Fruit fly (Drosophila melanogaster) whole organism, embryonic: Measurements from ENCODE around the gene Strip.
A peak's percentile ranks its signal among the peaks of the same experiment; 100 is the strongest.

Experiments used
- Bdp1 ChIP-seq: fragments of 200-800 bp; sonication (Bioruptor generic); optimal IDR thresholded peaks from 3 replicates; lab custom pipeline; 2016; ENCODE audit warnings: missing biosample characterization, missing genetic modification characterization
- CG11093 ChIP-seq: fragments of 200-800 bp; sonication (Bioruptor generic); IDR thresholded peaks from 3 replicates; pipeline ENCODE4 v1.3.6; 2022; ENCODE audit warnings: missing biosample characterization, missing genetic modification characterization
- CG12236 ChIP-seq: fragments of 200-800 bp; sonication (Bioruptor generic); optimal IDR thresholded peaks from 2 replicates; lab custom pipeline; 2016; ENCODE audit warnings: missing biosample characterization, missing genetic modification characterization
- CG12769 ChIP-seq: fragments of 200-800 bp; sonication (Bioruptor generic); optimal IDR thresholded peaks from 2 replicates; lab custom pipeline; 2019; ENCODE audit warnings: missing biosample characterization, mild to moderate bottlenecking, missing genetic modification characterization, moderate library complexity
- CG13287 ChIP-seq: fragments of 200-800 bp; sonication (Bioruptor generic); IDR thresholded peaks from 2 replicates; pipeline ENCODE4 v1.3.6; 2022; ENCODE audit warnings: missing biosample characterization, missing genetic modification characterization; ENCODE audit not compliant: partially characterized antibody
- CG14667 ChIP-seq: fragments of 200-800 bp; sonication (Bioruptor generic); IDR thresholded peaks from 2 replicates; pipeline ENCODE4 v1.3.6; 2022; ENCODE audit warnings: missing biosample characterization, missing genetic modification characterization
- CG14710 ChIP-seq: fragments of 200-800 bp; sonication (Bioruptor generic); optimal IDR thresholded peaks from 3 replicates; lab custom pipeline; 2019; ENCODE audit warnings: missing biosample characterization, mild to moderate bottlenecking, missing genetic modification characterization, moderate library complexity
- CG15479 ChIP-seq: fragments of 200-800 bp; sonication (Bioruptor generic); optimal IDR thresholded peaks from 3 replicates; lab custom pipeline; 2019; ENCODE audit warnings: missing biosample characterization, mild to moderate bottlenecking, missing genetic modification characterization, moderate library complexity
- CG15696 ChIP-seq: fragments of 200-800 bp; sonication (Bioruptor generic); optimal IDR thresholded peaks from 2 replicates; lab custom pipeline; 2019; ENCODE audit warnings: missing biosample characterization, mild to moderate bottlenecking, missing genetic modification characterization, moderate library complexity
- CG18599 ChIP-seq: fragments of 200-800 bp; sonication (Bioruptor generic); optimal IDR thresholded peaks from 3 replicates; lab custom pipeline; 2017; ENCODE audit warnings: missing biosample characterization, missing genetic modification characterization, mild to moderate bottlenecking, moderate library complexity, missing genetic modification reagents
- CG3163 ChIP-seq: fragments of 200-800 bp; sonication (Bioruptor generic); optimal IDR thresholded peaks from 3 replicates; lab custom pipeline; 2016; ENCODE audit warnings: missing biosample characterization, missing genetic modification characterization
- CG32767 ChIP-seq: fragments of 200-800 bp; sonication (Bioruptor generic); IDR thresholded peaks from 2 replicates; pipeline ENCODE4 v1.3.6; 2022; ENCODE audit warnings: missing biosample characterization, missing genetic modification characterization
- CG6654 ChIP-seq: fragments of 200-800 bp; sonication (Bioruptor generic); optimal IDR thresholded peaks from 2 replicates; lab custom pipeline; 2017; ENCODE audit warnings: missing biosample characterization, mild to moderate bottlenecking, missing genetic modification characterization
- CG7556 ChIP-seq: fragments of 200-800 bp; sonication (Bioruptor generic); optimal IDR thresholded peaks from 2 replicates; lab custom pipeline; 2017; ENCODE audit warnings: missing biosample characterization, mild to moderate bottlenecking, missing genetic modification characterization
- CG7745 ChIP-seq: fragments of 200-800 bp; sonication (Bioruptor generic); optimal IDR thresholded peaks from 2 replicates; lab custom pipeline; 2018; ENCODE audit warnings: missing biosample characterization, mild to moderate bottlenecking, missing genetic modification characterization, moderate library complexity
- CG9727 ChIP-seq: fragments of 200-800 bp; sonication (Bioruptor generic); optimal IDR thresholded peaks from 3 replicates; lab custom pipeline; 2017; ENCODE audit warnings: missing biosample characterization, mild to moderate bottlenecking, missing genetic modification characterization
- D19B ChIP-seq: fragments of 200-800 bp; sonication (Bioruptor generic); optimal IDR thresholded peaks from 2 replicates; lab custom pipeline; 2017; ENCODE audit warnings: missing biosample characterization, mild to moderate bottlenecking, missing genetic modification characterization
- Drgx ChIP-seq: fragments of 200-800 bp; sonication (Bioruptor generic); IDR thresholded peaks from 2 replicates; pipeline ENCODE4 v1.3.6; 2022; ENCODE audit warnings: missing biosample characterization, missing genetic modification characterization
- Ets65A ChIP-seq: fragments of 200-800 bp; sonication (Bioruptor generic); peaks from one replicate; lab custom pipeline; 2016; ENCODE audit warnings: missing biosample characterization, missing genetic modification characterization
- H15 ChIP-seq: fragments of 200-800 bp; sonication (Bioruptor generic); IDR thresholded peaks from 3 replicates; pipeline ENCODE4 v1.3.6; 2022; ENCODE audit warnings: missing biosample characterization, missing genetic modification characterization
- HmgZ ChIP-seq: fragments of 200-800 bp; sonication (Bioruptor generic); optimal IDR thresholded peaks from 2 replicates; lab custom pipeline; 2018; ENCODE audit warnings: missing biosample characterization, mild to moderate bottlenecking, missing genetic modification characterization
- Hmr ChIP-seq: fragments of 200-800 bp; sonication (Bioruptor generic); optimal IDR thresholded peaks from 3 replicates; lab custom pipeline; 2017; ENCODE audit warnings: mild to moderate bottlenecking, missing biosample characterization, missing genetic modification reagents, missing genetic modification characterization
- Hr78 ChIP-seq, 2 experiments: fragments of 200-800 bp in 1 of 2; fragments of >200 bp in 1 of 2; sonication (Bioruptor generic) in 1 of 2; optimal IDR thresholded peaks; 2 replicates each; lab custom pipeline; 2017 to 2019; ENCODE audit warnings: missing biosample characterization in 2 of 2, missing genetic modification characterization in 2 of 2, mild to moderate bottlenecking in 1 of 2, moderate library complexity in 1 of 2
- Optix ChIP-seq: fragments of 200-800 bp; sonication (Bioruptor generic); IDR thresholded peaks from 3 replicates; pipeline ENCODE4 v1.3.6; 2022; ENCODE audit warnings: missing biosample characterization, missing genetic modification characterization
- Poxn ChIP-seq: fragments of 200-800 bp; sonication (Bioruptor generic); IDR thresholded peaks from 2 replicates; pipeline ENCODE4 v1.3.6; 2022; ENCODE audit warnings: missing biosample characterization, missing genetic modification characterization
- aop ChIP-seq: fragments of 200-800 bp; sonication (Bioruptor generic); IDR thresholded peaks from 2 replicates; pipeline ENCODE4 v1.3.6; 2022; ENCODE audit warnings: missing biosample characterization, missing genetic modification characterization
- bsh ChIP-seq, 2 experiments: fragments of 200-800 bp; sonication (Bioruptor generic); optimal IDR thresholded peaks; 2 replicates each; lab custom pipeline; 2017 to 2018; ENCODE audit warnings: mild to moderate bottlenecking in 2 of 2, missing biosample characterization in 2 of 2, missing genetic modification characterization in 2 of 2, moderate library complexity in 1 of 2
- cg ChIP-seq: fragments of 200-800 bp; sonication (Bioruptor generic); optimal IDR thresholded peaks from 3 replicates; lab custom pipeline; 2019; ENCODE audit warnings: missing biosample characterization, mild to moderate bottlenecking, missing genetic modification characterization, moderate library complexity
- crol ChIP-seq: fragments of 200-800 bp; sonication (Bioruptor generic); IDR thresholded peaks from 2 replicates; pipeline ENCODE4 v1.3.6; 2022; ENCODE audit warnings: missing biosample characterization, missing genetic modification characterization
- fd3F ChIP-seq: fragments of 200-800 bp; sonication (Bioruptor generic); optimal IDR thresholded peaks from 2 replicates; lab custom pipeline; 2018; ENCODE audit warnings: missing biosample characterization, mild to moderate bottlenecking, missing genetic modification characterization, moderate library complexity
- gem ChIP-seq: fragments of 200-800 bp; sonication (Bioruptor generic); optimal IDR thresholded peaks from 2 replicates; lab custom pipeline; 2019; ENCODE audit warnings: missing biosample characterization, mild to moderate bottlenecking, missing genetic modification characterization, moderate library complexity
- h ChIP-seq: fragments of >200 bp; optimal IDR thresholded peaks from 2 replicates; lab custom pipeline; 2017
- lola ChIP-seq, 3 experiments: fragments of >200 bp in 2 of 3; fragments of 200-800 bp in 1 of 3; sonication (Bioruptor generic) in 1 of 3; optimal IDR thresholded peaks; 2 replicates each; lab custom pipeline; 2017 to 2019; ENCODE audit warnings: missing biosample characterization in 3 of 3, missing genetic modification characterization in 3 of 3, mild to moderate bottlenecking in 1 of 3, moderate library complexity in 1 of 3
- nau ChIP-seq: fragments of 200-800 bp; sonication (Bioruptor generic); optimal IDR thresholded peaks from 3 replicates; lab custom pipeline; 2017; ENCODE audit warnings: missing biosample characterization, mild to moderate bottlenecking, missing genetic modification characterization, missing genetic modification reagents
- nom ChIP-seq: fragments of 200-800 bp; sonication (Bioruptor generic); optimal IDR thresholded peaks from 2 replicates; lab custom pipeline; 2017; ENCODE audit warnings: missing biosample characterization, missing genetic modification characterization, mild to moderate bottlenecking, moderate library complexity, missing genetic modification reagents
- onecut ChIP-seq: fragments of 200-800 bp; sonication (Bioruptor generic); IDR thresholded peaks from 2 replicates; pipeline ENCODE4 v1.3.6; 2022; ENCODE audit warnings: missing biosample characterization, missing genetic modification characterization
- prd ChIP-seq, 3 experiments: fragments of >200 bp in 2 of 3; fragments of 200-800 bp in 1 of 3; sonication (Bioruptor generic) in 1 of 3; optimal IDR thresholded peaks in 2 of 3; IDR thresholded peaks in 1 of 3; 2 replicates in 2 of 3; 3 replicates in 1 of 3; pipeline versions ENCODE4 v1.3.6 to Lab custom; 2017 to 2022; ENCODE audit warnings: missing biosample characterization in 1 of 3, missing genetic modification characterization in 1 of 3
- pum ChIP-seq: fragments of 200-800 bp; sonication (Bioruptor generic); optimal IDR thresholded peaks from 2 replicates; lab custom pipeline; 2016; ENCODE audit warnings: missing biosample characterization, missing genetic modification characterization
- repo ChIP-seq: fragments of 200-800 bp; sonication (Bioruptor generic); optimal IDR thresholded peaks from 2 replicates; lab custom pipeline; 2016; ENCODE audit warnings: missing biosample characterization, missing genetic modification characterization
- schlank ChIP-seq: fragments of 200-800 bp; sonication (Bioruptor generic); optimal IDR thresholded peaks from 2 replicates; lab custom pipeline; 2018; ENCODE audit warnings: missing biosample characterization, mild to moderate bottlenecking, missing genetic modification characterization
- sd ChIP-seq: fragments of 200-800 bp; sonication (Bioruptor generic); optimal IDR thresholded peaks from 3 replicates; lab custom pipeline; 2018; ENCODE audit warnings: missing biosample characterization, mild to moderate bottlenecking, missing genetic modification characterization, moderate library complexity
- seq ChIP-seq: fragments of 200-800 bp; sonication (Bioruptor generic); IDR thresholded peaks from 2 replicates; pipeline ENCODE4 v1.3.6; 2022; ENCODE audit warnings: missing biosample characterization, missing genetic modification characterization
- sqz ChIP-seq: fragments of 200-800 bp; sonication (Bioruptor generic); optimal IDR thresholded peaks from 3 replicates; lab custom pipeline; 2018; ENCODE audit warnings: missing biosample characterization, mild to moderate bottlenecking, missing genetic modification characterization
- ttk ChIP-seq: fragments of 200-800 bp; sonication (Bioruptor generic); IDR thresholded peaks from 2 replicates; pipeline ENCODE4 v2.1.2; 2022; ENCODE audit warnings: missing biosample characterization, missing genetic modification characterization
- unc-4 ChIP-seq: fragments of 200-800 bp; sonication (Bioruptor generic); IDR thresholded peaks from 2 replicates; pipeline ENCODE4 v1.3.6; 2022; ENCODE audit warnings: missing biosample characterization, missing genetic modification characterization; ENCODE audit not compliant: partially characterized antibody
- wor ChIP-seq: fragments of 200-800 bp; sonication (Bioruptor generic); IDR thresholded peaks from 2 replicates; pipeline ENCODE4 v1.3.6; 2022; ENCODE audit warnings: missing biosample characterization, missing genetic modification characterization
- zen ChIP-seq: fragments of 200-800 bp; sonication (Bioruptor generic); optimal IDR thresholded peaks from 3 replicates; lab custom pipeline; 2018; ENCODE audit warnings: missing biosample characterization, mild to moderate bottlenecking, missing genetic modification characterization, moderate library complexity

Strip gene

dm6 chr3L:3338882-3339590 is 10.4 kb upstream of the Strip start (continued):
- TF ChIP-seq nom (GFP tag; lab: Kevin White, UChicago) (peak; percentile 16), wor (GFP tag; lab: Robert Waterston, UW) (no peak), CG13287 (no peak), gem (tag; lab: Kevin White, UChicago) (peak; percentile 25), H15 (no peak), onecut (GFP tag; lab: Robert Waterston, UW) (no peak), CG15479 (GFP tag; lab: Kevin White, UChicago) (peak; percentile 19), CG18599 (GFP tag; lab: Kevin White, UChicago) (no peak), CG14710 (tag; lab: Kevin White, UChicago) (peak; percentile 28), pum (GFP tag; lab: Kevin White, UChicago) (no peak), zen (peak; percentile 47), Optix (no peak), Hmr (no peak), prd (optimal IDR thresholded peaks at IDR 0.05; lab: Kevin White, UChicago) (no peak), prd (GFP tag; IDR thresholded peaks at IDR 0.05; lab: Robert Waterston, UW) (no peak), lola (GFP tag; optimal IDR thresholded peaks at IDR 0.05; lab: Kevin White, UChicago) (peak in 1 of 3 experiments; percentile 13), repo (GFP tag; lab: Kevin White, UChicago) (no peak), CG11093 (GFP tag; lab: Robert Waterston, UW) (no peak), ttk (GFP tag; lab: Robert Waterston, UW) (no peak), CG9727 (GFP tag; lab: Kevin White, UChicago) (peak; percentile 11), unc-4 (no peak), bsh (GFP tag; optimal IDR thresholded peaks at IDR 0.05; lab: Kevin White, UChicago) (peak; percentile 54 to 60), CG12769 (no peak), CG15696 (tag; lab: Kevin White, UChicago) (no peak), CG12236 (GFP tag; lab: Kevin White, UChicago) (no peak), HmgZ (no peak)

dm6 chr3L:3338028-3338855 is 9.6 kb upstream of the Strip start:
- TF ChIP-seq CG3163 (GFP tag; lab: Kevin White, UChicago) (no peak), Hr78 (GFP tag; optimal IDR thresholded peaks at IDR 0.05; lab: Kevin White, UChicago) (no peak), Ets65A (peak; percentile 67), CG7556 (no peak), crol (peak; percentile 78), cg (GFP tag; lab: Kevin White, UChicago) (no peak), D19B (GFP tag; lab: Kevin White, UChicago) (no peak), aop (GFP tag; lab: Robert Waterston, UW) (no peak), schlank (tag; lab: Kevin White, UChicago) (no peak), Bdp1 (GFP tag; lab: Kevin White, UChicago) (no peak), CG14667 (GFP tag; lab: Robert Waterston, UW) (no peak), CG15696 (tag; lab: Kevin White, UChicago) (no peak), seq (GFP tag; lab: Robert Waterston, UW) (no peak), CG6654 (GFP tag; lab: Kevin White, UChicago) (peak; percentile 94), sd (tag; lab: Kevin White, UChicago) (peak; percentile 97), Poxn (GFP tag; lab: Robert Waterston, UW) (no peak), ttk (GFP tag; lab: Robert Waterston, UW) (no peak), CG7745 (no peak), sqz (GFP tag; lab: Kevin White, UChicago) (no peak), CG9727 (GFP tag; lab: Kevin White, UChicago) (no peak), nau (GFP tag; lab: Kevin White, UChicago) (no peak), Drgx (no peak), fd3F (GFP tag; lab: Kevin White, UChicago) (no peak), CG32767 (no peak), h (lab: Kevin White, UChicago) (no peak)
